Worm (Caenorhabditis elegans) whole organism, mixed stage, embryonic: ENCODE measurements around the gene doxa-1.

Source experiments
- hlh-1 ChIP-seq: fragments of 150-350 bp; optimal IDR thresholded peaks from 2 replicates; lab custom pipeline; 2014; ENCODE audit warnings: missing biosample characterization, missing genetic modification reagents, missing genetic modification characterization
- snpc-4 ChIP-seq: fragments of 150-350 bp; optimal IDR thresholded peaks from 2 replicates; lab custom pipeline; 2014; ENCODE audit warnings: missing biosample characterization, missing genetic modification characterization

doxa-1 gene

ce11 chrIII:8630833-8631232, 49.9 kb downstream of the doxa-1 start, which contains the start of gene dnj-10 (continued):
- TF ChIP-seq hlh-1 (tag; lab: Kevin White, UChicago) (no peak), snpc-4 (tag; lab: Kevin White, UChicago) (no peak)
